Fruit fly (Drosophila melanogaster) whole organism, embryonic: ENCODE results near the gene Hsp70Ab.
A peak's percentile ranks its signal among the peaks of the same experiment; 100 is the strongest.

Source experiments
- B-H2 ChIP-seq: fragments of 200-800 bp; sonication (Bioruptor generic); optimal IDR thresholded peaks from 2 replicates; lab custom pipeline; 2018; ENCODE audit warnings: missing biosample characterization, mild to moderate bottlenecking, missing genetic modification characterization
- CG10147 ChIP-seq: fragments of 200-800 bp; sonication (Bioruptor generic); optimal IDR thresholded peaks from 2 replicates; lab custom pipeline; 2019; ENCODE audit warnings: missing biosample characterization, mild to moderate bottlenecking, missing genetic modification characterization, moderate library complexity
- CG12299 ChIP-seq: fragments of 200-800 bp; sonication (Bioruptor generic); optimal IDR thresholded peaks from 2 replicates; lab custom pipeline; 2018; ENCODE audit warnings: missing biosample characterization, mild to moderate bottlenecking, missing genetic modification characterization
- CG12659 ChIP-seq: fragments of 200-800 bp; sonication (Bioruptor generic); optimal IDR thresholded peaks from 3 replicates; lab custom pipeline; 2017; ENCODE audit warnings: mild to moderate bottlenecking, missing biosample characterization, missing genetic modification reagents, missing genetic modification characterization
- CG15011 ChIP-seq: fragments of 200-800 bp; sonication (Bioruptor generic); optimal IDR thresholded peaks from 3 replicates; lab custom pipeline; 2018; ENCODE audit warnings: missing biosample characterization, mild to moderate bottlenecking, missing genetic modification characterization
- CG1529 ChIP-seq: fragments of 200-800 bp; sonication (Bioruptor generic); optimal IDR thresholded peaks from 3 replicates; lab custom pipeline; 2018; ENCODE audit warnings: missing biosample characterization, missing genetic modification characterization
- CG2678 ChIP-seq: fragments of 200-800 bp; sonication (Bioruptor generic); optimal IDR thresholded peaks from 3 replicates; lab custom pipeline; 2019; ENCODE audit warnings: missing biosample characterization, mild to moderate bottlenecking, missing genetic modification characterization, moderate library complexity
- CG4404 ChIP-seq: fragments of 200-800 bp; sonication (Bioruptor generic); IDR thresholded peaks from 2 replicates; pipeline ENCODE4 v1.3.6; 2022; ENCODE audit warnings: missing biosample characterization, missing genetic modification characterization
- CG7556 ChIP-seq: fragments of 200-800 bp; sonication (Bioruptor generic); optimal IDR thresholded peaks from 2 replicates; lab custom pipeline; 2017; ENCODE audit warnings: missing biosample characterization, mild to moderate bottlenecking, missing genetic modification characterization
- CG7786 ChIP-seq: fragments of 200-800 bp; sonication (Bioruptor generic); optimal IDR thresholded peaks from 2 replicates; lab custom pipeline; 2016; ENCODE audit warnings: missing biosample characterization, missing genetic modification characterization
- CG8290 ChIP-seq, 3 experiments: fragments of 200-800 bp; sonication (Bioruptor generic); optimal IDR thresholded peaks; 2 replicates each; lab custom pipeline; 2016 to 2019; ENCODE audit warnings: missing biosample characterization in 3 of 3, missing genetic modification characterization in 3 of 3, mild to moderate bottlenecking in 2 of 3, moderate library complexity in 1 of 3
- CG8359 ChIP-seq: fragments of 200-800 bp; sonication (Bioruptor generic); optimal IDR thresholded peaks from 2 replicates; lab custom pipeline; 2017; ENCODE audit warnings: missing biosample characterization, mild to moderate bottlenecking, missing genetic modification characterization, borderline replicate concordance
- CG8478 ChIP-seq: fragments of >200 bp; optimal IDR thresholded peaks from 2 replicates; lab custom pipeline; 2018
- CG9727 ChIP-seq: fragments of 200-800 bp; sonication (Bioruptor generic); optimal IDR thresholded peaks from 3 replicates; lab custom pipeline; 2017; ENCODE audit warnings: missing biosample characterization, mild to moderate bottlenecking, missing genetic modification characterization
- CG9876 ChIP-seq: fragments of 200-800 bp; sonication (Bioruptor generic); optimal IDR thresholded peaks from 2 replicates; lab custom pipeline; 2016; ENCODE audit warnings: missing biosample characterization, missing genetic modification characterization
- Doc2 ChIP-seq: fragments of 200-800 bp; sonication (Bioruptor generic); IDR thresholded peaks from 2 replicates; pipeline ENCODE4 v1.3.6; 2022; ENCODE audit warnings: missing biosample characterization, missing genetic modification characterization
- Doc3 ChIP-seq: fragments of 200-800 bp; sonication (Bioruptor generic); IDR thresholded peaks from 3 replicates; pipeline ENCODE4 v1.3.6; 2022; ENCODE audit warnings: missing biosample characterization, missing genetic modification characterization; ENCODE audit not compliant: partially characterized antibody
- E2f2 ChIP-seq: fragments of 200-800 bp; sonication (Bioruptor generic); IDR thresholded peaks from 2 replicates; pipeline ENCODE4 v1.3.6; 2022; ENCODE audit warnings: missing biosample characterization, missing genetic modification characterization
- Elba2 ChIP-seq: fragments of 200-800 bp; sonication (Bioruptor generic); optimal IDR thresholded peaks from 3 replicates; lab custom pipeline; 2016; ENCODE audit warnings: missing biosample characterization, missing genetic modification characterization
- Ets97D ChIP-seq: fragments of 200-800 bp; sonication (Bioruptor generic); optimal IDR thresholded peaks from 3 replicates; lab custom pipeline; 2016; ENCODE audit warnings: missing biosample characterization, missing genetic modification characterization
- HLH3B ChIP-seq: fragments of 200-800 bp; sonication (Bioruptor generic); IDR thresholded peaks from 2 replicates; pipeline ENCODE4 v1.3.6; 2022; ENCODE audit warnings: missing biosample characterization, missing genetic modification characterization
- HLHmδ ChIP-seq: fragments of 200-800 bp; sonication (Bioruptor generic); optimal IDR thresholded peaks from 2 replicates; lab custom pipeline; 2018; ENCODE audit warnings: missing biosample characterization, mild to moderate bottlenecking, missing genetic modification characterization, moderate library complexity
- HmgD ChIP-seq: fragments of 200-800 bp; sonication (Bioruptor generic); optimal IDR thresholded peaks from 3 replicates; lab custom pipeline; 2016; ENCODE audit warnings: missing biosample characterization, missing genetic modification characterization
- Hmr ChIP-seq: fragments of 200-800 bp; sonication (Bioruptor generic); optimal IDR thresholded peaks from 3 replicates; lab custom pipeline; 2017; ENCODE audit warnings: mild to moderate bottlenecking, missing biosample characterization, missing genetic modification reagents, missing genetic modification characterization
- Hmx ChIP-seq: fragments of 200-800 bp; sonication (Bioruptor generic); optimal IDR thresholded peaks from 2 replicates; lab custom pipeline; 2016; ENCODE audit warnings: missing biosample characterization, missing genetic modification characterization
- Lhr ChIP-seq: fragments of 200-800 bp; sonication (Bioruptor generic); optimal IDR thresholded peaks from 3 replicates; lab custom pipeline; 2017; ENCODE audit warnings: mild to moderate bottlenecking, missing biosample characterization, missing genetic modification reagents, missing genetic modification characterization
- MESR4 ChIP-seq: fragments of 200-800 bp; sonication (Bioruptor generic); optimal IDR thresholded peaks from 2 replicates; lab custom pipeline; 2018; ENCODE audit warnings: missing biosample characterization, mild to moderate bottlenecking, missing genetic modification characterization, moderate library complexity
- Myb ChIP-seq: fragments of 200-800 bp; sonication (Bioruptor generic); optimal IDR thresholded peaks from 2 replicates; lab custom pipeline; 2016; ENCODE audit warnings: missing biosample characterization, missing genetic modification characterization
- Oaz ChIP-seq: fragments of 200-800 bp; sonication (Bioruptor generic); IDR thresholded peaks from 2 replicates; pipeline ENCODE4 v1.3.6; 2022; ENCODE audit warnings: missing biosample characterization, missing genetic modification characterization
- Sin3A ChIP-seq: fragments of >200 bp; optimal IDR thresholded peaks from 2 replicates; lab custom pipeline; 2018
- ab ChIP-seq: fragments of 200-800 bp; sonication (Bioruptor generic); optimal IDR thresholded peaks from 2 replicates; lab custom pipeline; 2016; ENCODE audit warnings: missing biosample characterization, missing genetic modification characterization
- ara ChIP-seq: fragments of 200-800 bp; sonication (Bioruptor generic); IDR thresholded peaks from 2 replicates; pipeline ENCODE4 v1.3.6; 2022; ENCODE audit warnings: missing biosample characterization, missing genetic modification characterization
- ash1 ChIP-seq: fragments of 200-800 bp; sonication (Bioruptor generic); optimal IDR thresholded peaks from 2 replicates; lab custom pipeline; 2018; ENCODE audit warnings: missing biosample characterization, mild to moderate bottlenecking, missing genetic modification characterization
- cg ChIP-seq: fragments of 200-800 bp; sonication (Bioruptor generic); optimal IDR thresholded peaks from 3 replicates; lab custom pipeline; 2019; ENCODE audit warnings: missing biosample characterization, mild to moderate bottlenecking, missing genetic modification characterization, moderate library complexity
- ci ChIP-seq: fragments of 200-800 bp; sonication (Bioruptor generic); IDR thresholded peaks from 3 replicates; pipeline ENCODE4 v1.3.6; 2022; ENCODE audit warnings: missing biosample characterization, missing genetic modification characterization
- cwo ChIP-seq: fragments of 200-800 bp; sonication (Bioruptor generic); optimal IDR thresholded peaks from 3 replicates; lab custom pipeline; 2017; ENCODE audit warnings: missing biosample characterization, missing genetic modification characterization, mild to moderate bottlenecking, moderate library complexity, missing genetic modification reagents
- dmrt99B ChIP-seq: fragments of 200-800 bp; sonication (Bioruptor generic); optimal IDR thresholded peaks from 2 replicates; lab custom pipeline; 2018; ENCODE audit warnings: missing biosample characterization, mild to moderate bottlenecking, missing genetic modification characterization, moderate library complexity
- esg ChIP-seq: fragments of 200-800 bp; sonication (Bioruptor generic); conservative IDR thresholded peaks from 2 replicates; pipeline ENCODE4 v1.3.6; 2022; ENCODE audit warnings: missing biosample characterization, missing genetic modification characterization
- ewg ChIP-seq: fragments of 200-800 bp; sonication (Bioruptor generic); optimal IDR thresholded peaks from 3 replicates; lab custom pipeline; 2017; ENCODE audit warnings: mild to moderate bottlenecking, missing biosample characterization, missing genetic modification reagents, missing genetic modification characterization
- fd3F ChIP-seq: fragments of 200-800 bp; sonication (Bioruptor generic); optimal IDR thresholded peaks from 2 replicates; lab custom pipeline; 2018; ENCODE audit warnings: missing biosample characterization, mild to moderate bottlenecking, missing genetic modification characterization, moderate library complexity
- fru ChIP-seq: fragments of >200 bp; optimal IDR thresholded peaks from 2 replicates; lab custom pipeline; 2017
- gcm2 ChIP-seq: fragments of 200-800 bp; sonication (Bioruptor generic); optimal IDR thresholded peaks from 2 replicates; lab custom pipeline; 2016; ENCODE audit warnings: missing biosample characterization, missing genetic modification characterization
- grn ChIP-seq: fragments of 200-800 bp; sonication (Bioruptor generic); optimal IDR thresholded peaks from 3 replicates; lab custom pipeline; 2017; ENCODE audit warnings: missing biosample characterization, missing genetic modification characterization
- hth ChIP-seq: fragments of >200 bp; optimal IDR thresholded peaks from 2 replicates; lab custom pipeline; 2017; ENCODE audit warnings: inconsistent platforms
- jigr1 ChIP-seq: fragments of 200-800 bp; sonication (Bioruptor generic); IDR thresholded peaks from 3 replicates; pipeline ENCODE4 v1.3.6; 2022; ENCODE audit warnings: missing biosample characterization, missing genetic modification characterization
- mam ChIP-seq: fragments of 200-800 bp; sonication (Bioruptor generic); optimal IDR thresholded peaks from 3 replicates; lab custom pipeline; 2016; ENCODE audit warnings: missing biosample characterization, missing genetic modification characterization
- odd ChIP-seq: fragments of 200-800 bp; sonication (Bioruptor generic); optimal IDR thresholded peaks from 2 replicates; lab custom pipeline; 2017; ENCODE audit warnings: missing biosample characterization, mild to moderate bottlenecking, missing genetic modification characterization
- pfk ChIP-seq: fragments of 200-800 bp; sonication (Bioruptor generic); optimal IDR thresholded peaks from 2 replicates; lab custom pipeline; 2018; ENCODE audit warnings: missing biosample characterization, mild to moderate bottlenecking, missing genetic modification characterization, moderate library complexity
- sens ChIP-seq: fragments of 200-800 bp; sonication (Bioruptor generic); peaks from one replicate; lab custom pipeline; 2016; ENCODE audit warnings: missing biosample characterization, missing genetic modification characterization
- sisA ChIP-seq: fragments of 200-800 bp; sonication (Bioruptor generic); IDR thresholded peaks from 2 replicates; pipeline ENCODE4 v1.3.6; 2022; ENCODE audit warnings: missing biosample characterization, missing genetic modification characterization
- tup ChIP-seq: fragments of 200-800 bp; sonication (Bioruptor generic); optimal IDR thresholded peaks from 2 replicates; lab custom pipeline; 2016; ENCODE audit warnings: missing biosample characterization, mild to moderate bottlenecking, missing genetic modification characterization, moderate library complexity
- vnd ChIP-seq: fragments of 200-800 bp; sonication (Bioruptor generic); IDR thresholded peaks from 3 replicates; pipeline ENCODE4 v1.3.6; 2022; ENCODE audit warnings: missing biosample characterization, missing genetic modification characterization; ENCODE audit not compliant: partially characterized antibody
- wdn ChIP-seq: fragments of 200-800 bp; sonication (Bioruptor generic); IDR thresholded peaks from 2 replicates; pipeline ENCODE4 v1.3.6; 2022; ENCODE audit warnings: missing biosample characterization, missing genetic modification characterization

Gene Hsp70Ab

dm6 chr3R:11974631-11975030 lies 16.3 kb downstream of the Hsp70Ab start, which contains the start of gene Tango9 (continued):
- TF ChIP-seq HLH3B: 0 out of 2 replicates have a peak, but pooled peaks have one; percentile 9
- peak; percentile 19 for TF ChIP-seq CG12299 (tag; lab: Kevin White, UChicago)
- no peak for TF ChIP-seq HLHmδ (GFP tag; lab: Kevin White, UChicago)
- no peak for TF ChIP-seq CG7786
- TF ChIP-seq grn (GFP tag; lab: Kevin White, UChicago): no peak
- no peak for TF ChIP-seq Elba2 (GFP tag; lab: Kevin White, UChicago)
- no peak for TF ChIP-seq jigr1 (GFP tag; lab: Robert Waterston, UW)
- no peak for TF ChIP-seq cg (GFP tag; lab: Kevin White, UChicago)
- no peak for TF ChIP-seq dmrt99B
- no peak for TF ChIP-seq vnd (GFP tag; lab: Robert Waterston, UW)
- no peak for TF ChIP-seq CG10147 (GFP tag; lab: Kevin White, UChicago)
- TF ChIP-seq esg: no peak
- no peak for TF ChIP-seq CG2678 (tag; lab: Kevin White, UChicago)
- TF ChIP-seq Hmx (GFP tag; lab: Kevin White, UChicago): no peak
- TF ChIP-seq cwo (GFP tag; lab: Kevin White, UChicago): no peak
- TF ChIP-seq CG9727 (GFP tag; lab: Kevin White, UChicago): no peak
- TF ChIP-seq CG4404 (GFP tag; lab: Robert Waterston, UW): no peak
- no peak for TF ChIP-seq odd (GFP tag; lab: Kevin White, UChicago)
- no peak for TF ChIP-seq CG9876
- TF ChIP-seq CG7556: no peak
- TF ChIP-seq Hmr (GFP tag; lab: Kevin White, UChicago): peak; percentile 52
- peak; percentile 55 for TF ChIP-seq Sin3A
- no peak for TF ChIP-seq gcm2 (GFP tag; lab: Kevin White, UChicago)
- no peak for TF ChIP-seq CG1529 (GFP tag; lab: Kevin White, UChicago)
- TF ChIP-seq Oaz (GFP tag; lab: Robert Waterston, UW): no peak
- TF ChIP-seq Doc2 (GFP tag; lab: Robert Waterston, UW): no peak
- no peak for TF ChIP-seq mam (GFP tag; lab: Kevin White, UChicago)
- no peak for TF ChIP-seq ara (GFP tag; lab: Robert Waterston, UW)
- no peak for TF ChIP-seq fd3F (GFP tag; lab: Kevin White, UChicago)
- no peak for TF ChIP-seq CG8290 (GFP tag; optimal IDR thresholded peaks at IDR 0.05; lab: Kevin White, UChicago)
- TF ChIP-seq CG8290 (tag; optimal IDR thresholded peaks at IDR 0.05; lab: Kevin White, UChicago): peak in 1 of 2 experiments; percentile 36
- TF ChIP-seq sisA: no peak
- TF ChIP-seq HmgD (GFP tag; lab: Kevin White, UChicago): no peak
- no peak for TF ChIP-seq wdn
- TF ChIP-seq Lhr (GFP tag; lab: Kevin White, UChicago): peak; percentile 48
- peak; percentile 37 for TF ChIP-seq MESR4 (GFP tag; lab: Kevin White, UChicago)
- no peak for TF ChIP-seq ash1
- no peak for TF ChIP-seq CG15011 (GFP tag; lab: Kevin White, UChicago)
- TF ChIP-seq fru (lab: Kevin White, UChicago): no peak
- no peak for TF ChIP-seq pfk (GFP tag; lab: Kevin White, UChicago)
- TF ChIP-seq CG8359 (GFP tag; lab: Kevin White, UChicago): no peak
- peak; percentile 84 for TF ChIP-seq sens
- no peak for TF ChIP-seq CG8478 (lab: Kevin White, UChicago)
- TF ChIP-seq Doc3 (GFP tag; lab: Robert Waterston, UW): no peak
- TF ChIP-seq B-H2 (GFP tag; lab: Kevin White, UChicago): peak; percentile 23
- TF ChIP-seq CG12659 (GFP tag; lab: Kevin White, UChicago): peak; percentile 31
- no peak for TF ChIP-seq tup (GFP tag; lab: Kevin White, UChicago)
- TF ChIP-seq E2f2 (GFP tag; lab: Robert Waterston, UW): peak; percentile 93
- peak; percentile 88 for TF ChIP-seq Ets97D (GFP tag; lab: Kevin White, UChicago)
- TF ChIP-seq ab (GFP tag; lab: Kevin White, UChicago): no peak
- TF ChIP-seq ci (GFP tag; lab: Robert Waterston, UW): peak; percentile 62; the same call in 2 of the 3 replicates
- no peak for TF ChIP-seq hth
- peak; percentile 61 for TF ChIP-seq Myb (GFP tag; lab: Kevin White, UChicago)
- TF ChIP-seq ewg: peak; percentile 88
